Fruit fly (Drosophila melanogaster): Measurements from ENCODE around the gene VhaM9.7-a.

DNA sequence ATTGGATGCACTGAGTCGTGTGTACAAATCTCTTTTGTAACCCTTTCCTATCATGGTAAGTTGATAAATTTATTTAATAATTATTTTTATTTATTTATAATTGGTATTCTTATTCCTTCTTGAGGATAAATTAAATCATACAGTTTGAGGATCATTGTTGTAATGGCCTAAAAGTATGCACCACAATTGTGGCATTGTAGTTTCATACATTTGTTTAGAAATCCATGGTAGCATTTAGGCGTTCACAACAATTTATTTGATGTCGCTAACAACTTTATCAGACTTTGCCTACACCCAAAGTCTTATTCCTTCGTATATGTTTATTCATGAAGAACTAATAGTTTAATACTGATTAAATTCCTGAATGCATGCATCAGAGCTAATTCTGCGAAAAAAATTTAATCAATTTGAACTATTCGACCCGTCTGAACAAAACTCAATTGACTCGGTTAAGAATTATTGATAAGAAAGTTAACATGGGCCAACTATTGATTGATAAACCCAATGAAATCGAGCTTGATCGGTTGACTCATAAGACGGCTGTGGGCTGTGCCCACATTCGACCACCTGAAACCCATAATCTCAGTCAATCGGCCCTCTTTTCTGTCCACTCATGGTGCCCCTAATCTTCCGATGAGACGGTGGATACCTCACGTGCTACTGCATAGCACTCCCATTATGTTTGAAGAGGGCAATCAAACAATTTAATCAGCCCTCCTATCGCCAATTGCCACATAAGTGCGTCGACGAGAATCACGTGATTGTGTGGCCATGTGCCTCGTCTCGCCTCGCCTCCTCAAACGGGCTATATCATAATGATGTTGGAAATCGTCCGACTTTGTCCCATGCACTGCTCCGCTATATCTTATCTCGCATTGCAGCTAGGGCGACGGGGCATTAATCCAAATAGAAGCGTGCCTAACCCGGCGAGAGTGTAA lies 42.9 kb upstream of the VhaM9.7-a start:
- TF ChIP-seq CG14655 (GFP tag; optimal IDR thresholded peaks at IDR 0.05) (no peak), D1 (tag; optimal IDR thresholded peaks at IDR 0.05) (no peak), Ets98B (GFP tag; IDR thresholded peaks at IDR 0.05) (peak; percentile 21; the same call in 1 of the 2 replicates), EcR (GFP tag; optimal IDR thresholded peaks at IDR 0.05) (no peak), CG13204 (GFP tag; optimal IDR thresholded peaks at IDR 0.05) (no peak), Snoo (tag; optimal IDR thresholded peaks at IDR 0.05) (no peak), fd96Ca (GFP tag; IDR thresholded peaks at IDR 0.05) (no peak), CG32121 (GFP tag; IDR thresholded peaks at IDR 0.05) (0 out of 2 replicates have a peak, but pooled peaks have one; percentile 12)
